Worm (Caenorhabditis elegans) whole organism, mixed stage, embryonic: Measurements from ENCODE around the gene F28A10.8.

Experiments
- bed-3 ChIP-seq: fragments of 200-800 bp; sonication (Bioruptor generic); optimal IDR thresholded peaks from 3 replicates; lab custom pipeline; 2018; ENCODE audit warnings: mild to moderate bottlenecking, missing genetic modification characterization, moderate library complexity, missing compliant biosample characterization
- blmp-1 ChIP-seq: fragments of 150-350 bp; optimal IDR thresholded peaks from 2 replicates; lab custom pipeline; 2014; ENCODE audit warnings: missing biosample characterization, missing genetic modification characterization
- ceh-39 ChIP-seq: fragments of 150-350 bp; optimal IDR thresholded peaks from 2 replicates; lab custom pipeline; 2014; ENCODE audit warnings: missing biosample characterization, missing genetic modification characterization
- ceh-43 ChIP-seq: fragments of 200-800 bp; sonication (Bioruptor generic); optimal IDR thresholded peaks from 2 replicates; lab custom pipeline; 2018; ENCODE audit warnings: mild to moderate bottlenecking, missing genetic modification characterization, moderate library complexity, missing compliant biosample characterization
- ceh-83 ChIP-seq: fragments of 200-800 bp; sonication (Bioruptor generic); optimal IDR thresholded peaks from 2 replicates; lab custom pipeline; 2018; ENCODE audit warnings: mild to moderate bottlenecking, missing genetic modification characterization, missing compliant biosample characterization
- ces-1 ChIP-seq: fragments of 150-350 bp; optimal IDR thresholded peaks from 2 replicates; lab custom pipeline; 2014; ENCODE audit warnings: missing biosample characterization, missing genetic modification reagents, missing genetic modification characterization
- cnd-1 ChIP-seq: fragments of 200-800 bp; sonication (Bioruptor generic); optimal IDR thresholded peaks from 2 replicates; lab custom pipeline; 2018; ENCODE audit warnings: mild to moderate bottlenecking, missing genetic modification characterization, missing compliant biosample characterization
- drap-1 ChIP-seq: fragments of 200-800 bp; sonication (Bioruptor generic); optimal IDR thresholded peaks from 3 replicates; lab custom pipeline; 2018; ENCODE audit warnings: mild to moderate bottlenecking, missing genetic modification characterization, missing compliant biosample characterization
- elt-1 ChIP-seq: sonication (generic microtip); optimal IDR thresholded peaks from 2 replicates; lab custom pipeline; 2017; ENCODE audit warnings: missing genetic modification characterization, mild to moderate bottlenecking, missing compliant biosample characterization, antibody characterized with exemption, moderate library complexity, borderline replicate concordance; ENCODE audit not compliant: insufficient read depth
- elt-3 ChIP-seq: fragments of 150-350 bp; optimal IDR thresholded peaks from 2 replicates; lab custom pipeline; 2014; ENCODE audit warnings: missing biosample characterization, missing genetic modification characterization
- flh-1 ChIP-seq: fragments of 200-800 bp; sonication (Bioruptor generic); optimal IDR thresholded peaks from 2 replicates; lab custom pipeline; 2018; ENCODE audit warnings: mild to moderate bottlenecking, missing genetic modification characterization, moderate library complexity, missing compliant biosample characterization
- ham-2 ChIP-seq: fragments of 200-800 bp; sonication (Bioruptor generic); optimal IDR thresholded peaks from 2 replicates; lab custom pipeline; 2018; ENCODE audit warnings: mild to moderate bottlenecking, missing genetic modification characterization, missing compliant biosample characterization
- hlh-1 ChIP-seq: fragments of 150-350 bp; optimal IDR thresholded peaks from 2 replicates; lab custom pipeline; 2014; ENCODE audit warnings: missing biosample characterization, missing genetic modification reagents, missing genetic modification characterization
- lin-13 ChIP-seq: fragments of 150-350 bp; optimal IDR thresholded peaks from 2 replicates; lab custom pipeline; 2014; ENCODE audit warnings: missing biosample characterization, missing genetic modification characterization
- lin-32 ChIP-seq: fragments of 200-800 bp; sonication (Bioruptor generic); optimal IDR thresholded peaks from 2 replicates; lab custom pipeline; 2018; ENCODE audit warnings: mild to moderate bottlenecking, missing genetic modification characterization, missing compliant biosample characterization
- lsy-2 ChIP-seq: fragments of 150-350 bp; optimal IDR thresholded peaks from 2 replicates; lab custom pipeline; 2014; ENCODE audit warnings: missing biosample characterization, missing genetic modification characterization
- mep-1 ChIP-seq: fragments of 150-350 bp; optimal IDR thresholded peaks from 2 replicates; lab custom pipeline; 2017; ENCODE audit warnings: missing biosample characterization, missing genetic modification reagents, missing genetic modification characterization, inconsistent platforms
- mls-2 ChIP-seq: sonication (generic microtip); optimal IDR thresholded peaks from 2 replicates; lab custom pipeline; 2016; ENCODE audit warnings: mild to moderate bottlenecking, missing genetic modification characterization, moderate library complexity, missing compliant biosample characterization
- nhr-12 ChIP-seq: fragments of 150-350 bp; optimal IDR thresholded peaks from 2 replicates; lab custom pipeline; 2014; ENCODE audit warnings: missing biosample characterization, missing genetic modification characterization
- nhr-2 ChIP-seq: fragments of 150-350 bp; optimal IDR thresholded peaks from 2 replicates; lab custom pipeline; 2014; ENCODE audit warnings: missing biosample characterization, missing genetic modification characterization
- nhr-28 ChIP-seq: fragments of 150-350 bp; optimal IDR thresholded peaks from 2 replicates; lab custom pipeline; 2014; ENCODE audit warnings: missing biosample characterization, missing genetic modification characterization
- nhr-76 ChIP-seq: sonication (generic microtip); optimal IDR thresholded peaks from 2 replicates; lab custom pipeline; 2017; ENCODE audit warnings: missing biosample characterization, missing genetic modification characterization
- pha-4 ChIP-seq: fragments of 150-350 bp; optimal IDR thresholded peaks from 2 replicates; lab custom pipeline; 2018; ENCODE audit warnings: missing biosample characterization, missing genetic modification reagents, missing genetic modification characterization
- sem-2 ChIP-seq: fragments of 200-800 bp; sonication (Bioruptor generic); optimal IDR thresholded peaks from 2 replicates; lab custom pipeline; 2018; ENCODE audit warnings: mild to moderate bottlenecking, missing genetic modification characterization, missing compliant biosample characterization
- snpc-4 ChIP-seq: fragments of 150-350 bp; optimal IDR thresholded peaks from 2 replicates; lab custom pipeline; 2014; ENCODE audit warnings: missing biosample characterization, missing genetic modification characterization
- sptf-1 ChIP-seq: sonication (generic microtip); optimal IDR thresholded peaks from 2 replicates; lab custom pipeline; 2017; ENCODE audit warnings: mild to moderate bottlenecking, missing genetic modification characterization, moderate library complexity, missing compliant biosample characterization
- tbx-8 ChIP-seq: fragments of 200-800 bp; sonication (Bioruptor generic); optimal IDR thresholded peaks from 2 replicates; lab custom pipeline; 2018; ENCODE audit warnings: mild to moderate bottlenecking, missing genetic modification characterization, moderate library complexity, missing compliant biosample characterization
- unc-120 ChIP-seq: sonication (generic microtip); optimal IDR thresholded peaks from 2 replicates; lab custom pipeline; 2017; ENCODE audit warnings: missing genetic modification characterization, missing compliant biosample characterization; ENCODE audit not compliant: poor library complexity, severe bottlenecking
- unc-39 ChIP-seq: fragments of 150-350 bp; optimal IDR thresholded peaks from 2 replicates; lab custom pipeline; 2014; ENCODE audit warnings: missing biosample characterization, missing genetic modification characterization
- unc-62 ChIP-seq: fragments of 150-350 bp; optimal IDR thresholded peaks from 2 replicates; lab custom pipeline; 2014; ENCODE audit warnings: missing biosample characterization, missing genetic modification reagents, missing genetic modification characterization
- zip-8 ChIP-seq: fragments of 150-350 bp; optimal IDR thresholded peaks from 2 replicates; lab custom pipeline; 2014; ENCODE audit warnings: missing biosample characterization, missing genetic modification characterization
- ztf-11 ChIP-seq: fragments of 150-350 bp; optimal IDR thresholded peaks from 2 replicates; lab custom pipeline; 2014; ENCODE audit warnings: missing biosample characterization, missing genetic modification characterization

Gene F28A10.8

DNA sequence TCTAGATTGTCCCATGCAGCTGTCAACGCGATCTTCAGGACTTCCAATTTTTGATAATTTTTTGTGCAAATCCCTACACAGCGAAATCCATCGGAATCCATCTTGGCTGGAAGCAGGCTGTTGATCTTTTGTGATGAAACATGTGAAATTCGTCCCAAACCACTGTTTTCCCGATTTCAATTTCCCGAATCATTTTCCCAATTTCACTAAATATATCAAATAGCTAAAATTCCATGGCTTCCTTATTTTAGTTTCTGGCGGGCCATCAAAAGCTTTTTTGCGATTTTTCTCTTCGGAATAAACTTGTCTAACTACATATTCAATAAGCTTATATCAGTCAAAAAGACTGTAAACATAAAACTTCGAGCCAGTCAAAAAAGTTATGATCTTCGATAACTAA, 16.8 kb downstream of the F28A10.8 start, which contains the start of gene F46F5.8:
TSS of gene F46F5.8 (minus strand) at position 101 of the 400 bp plus-strand sequence.
- TF ChIP-seq nhr-12 (tag; lab: Kevin White, UChicago) (no peak), lin-13 (tag; lab: Kevin White, UChicago) (no peak), mep-1 (no peak), unc-120 (no peak), snpc-4 (tag; lab: Kevin White, UChicago) (no peak), cnd-1 (tag; lab: Kevin White, UChicago) (no peak), unc-39 (tag; lab: Kevin White, UChicago) (no peak), unc-62 (no peak), tbx-8 (GFP tag; lab: Kevin White, UChicago) (no peak), ceh-43 (no peak), lin-32 (no peak), blmp-1 (tag; lab: Kevin White, UChicago) (no peak), ztf-11 (tag; lab: Kevin White, UChicago) (no peak), nhr-2 (tag; lab: Kevin White, UChicago) (no peak), hlh-1 (tag; lab: Kevin White, UChicago) (no peak), elt-1 (tag; lab: Kevin White, UChicago) (no peak), nhr-28 (tag; lab: Kevin White, UChicago) (no peak), lsy-2 (tag; lab: Kevin White, UChicago) (no peak)

DNA sequence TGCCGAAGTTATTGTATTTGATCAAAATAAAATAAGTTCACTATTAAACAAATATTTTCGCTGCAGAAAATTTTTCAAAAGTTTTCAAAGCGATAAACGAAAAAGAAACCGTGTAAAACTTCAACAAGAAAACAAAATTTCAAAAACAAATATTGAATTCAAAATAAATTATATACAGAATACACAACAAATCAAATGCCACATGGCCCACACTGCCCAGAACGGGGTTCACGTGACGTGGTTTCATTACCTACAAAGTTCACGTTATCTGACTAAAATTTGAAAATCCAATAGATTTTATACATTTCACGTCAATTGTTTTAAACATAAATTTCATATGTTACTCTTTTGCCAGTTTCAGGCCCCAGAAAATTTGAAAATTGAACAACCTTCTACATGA, 17.8 kb downstream of the F28A10.8 start, which contains the start of gene F46F5.7:
TSS of gene F46F5.7 (minus strand) at position 101 of the 400 bp plus-strand sequence.
- no peak for TF ChIP-seq ceh-83 (GFP tag; lab: Kevin White, UChicago)
- TF ChIP-seq ham-2 (GFP tag; lab: Kevin White, UChicago): no peak
- TF ChIP-seq mls-2 (tag; lab: Kevin White, UChicago): no peak
- TF ChIP-seq nhr-12 (tag; lab: Kevin White, UChicago): no peak
- TF ChIP-seq mep-1: no peak
- TF ChIP-seq nhr-76 (tag; lab: Kevin White, UChicago): no peak
- no peak for TF ChIP-seq hlh-1 (tag; lab: Kevin White, UChicago)
- TF ChIP-seq elt-3 (tag; lab: Kevin White, UChicago): no peak
- no peak for TF ChIP-seq pha-4 (tag; lab: Kevin White, UChicago)
- TF ChIP-seq elt-1 (tag; lab: Kevin White, UChicago): no peak
- TF ChIP-seq cnd-1 (tag; lab: Kevin White, UChicago): no peak
- no peak for TF ChIP-seq flh-1
- no peak for TF ChIP-seq ztf-11 (tag; lab: Kevin White, UChicago)
- TF ChIP-seq unc-120: no peak
- TF ChIP-seq nhr-28 (tag; lab: Kevin White, UChicago): no peak
- no peak for TF ChIP-seq bed-3 (GFP tag; lab: Kevin White, UChicago)
- no peak for TF ChIP-seq ceh-39 (tag; lab: Kevin White, UChicago)

DNA sequence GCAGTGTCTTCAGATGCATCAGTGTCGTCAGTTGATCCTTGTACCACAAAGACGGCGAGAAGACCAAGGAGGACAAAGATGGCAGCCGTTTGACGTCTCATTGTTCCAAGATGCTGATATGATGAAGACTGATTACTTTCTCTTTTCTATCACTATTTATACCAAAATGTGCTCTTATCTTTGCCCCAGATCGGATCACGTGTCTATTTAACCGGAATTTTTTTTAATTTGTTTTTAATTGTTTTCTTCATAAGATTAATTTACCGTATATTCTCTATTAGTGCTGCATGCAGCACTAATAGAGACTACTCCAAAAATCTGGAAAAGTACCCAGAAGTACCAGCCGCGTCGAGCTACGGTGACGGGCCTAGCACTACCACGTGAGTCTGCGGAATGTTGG, 23.6 kb downstream of the F28A10.8 start, which contains the start of gene msrp-3:
TSS of gene msrp-3 (minus strand) at position 101 of the 400 bp plus-strand sequence.
- TF ChIP-seq tbx-8 (GFP tag; lab: Kevin White, UChicago) (no peak), unc-120 (no peak), flh-1 (no peak), ceh-39 (tag; lab: Kevin White, UChicago) (no peak), unc-62 (no peak), nhr-76 (tag; lab: Kevin White, UChicago) (no peak), bed-3 (GFP tag; lab: Kevin White, UChicago) (no peak)

DNA sequence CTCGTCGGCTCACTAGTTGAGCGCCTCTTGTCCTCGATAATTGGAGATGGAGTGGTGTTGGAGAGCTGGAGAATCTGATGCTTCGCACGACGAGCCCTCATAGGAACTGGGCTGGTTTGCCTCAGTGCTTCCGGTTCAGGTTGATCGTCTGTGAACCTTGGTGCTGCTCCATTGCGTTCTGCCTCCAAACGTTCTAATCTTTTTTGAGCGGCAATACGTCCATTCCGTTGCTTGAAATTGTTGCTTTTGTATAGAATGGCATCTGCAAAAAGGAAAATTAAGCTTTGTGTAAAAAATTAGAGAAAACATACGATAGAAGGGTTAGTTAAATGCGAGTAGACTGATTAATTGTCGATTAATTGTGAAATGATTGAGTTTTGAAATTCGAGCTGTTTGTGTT, 25.4 kb downstream of the F28A10.8 start, which contains the start of gene F46F5.5:
TSS of gene F46F5.5 (minus strand) at position 101 of the 400 bp plus-strand sequence.
- TF ChIP-seq sem-2 (GFP tag; lab: Kevin White, UChicago): no peak
- no peak for TF ChIP-seq elt-1 (tag; lab: Kevin White, UChicago)
- TF ChIP-seq ceh-83 (GFP tag; lab: Kevin White, UChicago): no peak
- no peak for TF ChIP-seq lin-32
- no peak for TF ChIP-seq sptf-1
- no peak for TF ChIP-seq tbx-8 (GFP tag; lab: Kevin White, UChicago)
- no peak for TF ChIP-seq ceh-39 (tag; lab: Kevin White, UChicago)
- TF ChIP-seq ces-1 (GFP tag; lab: Kevin White, UChicago): no peak
- TF ChIP-seq elt-3 (tag; lab: Kevin White, UChicago): no peak

DNA sequence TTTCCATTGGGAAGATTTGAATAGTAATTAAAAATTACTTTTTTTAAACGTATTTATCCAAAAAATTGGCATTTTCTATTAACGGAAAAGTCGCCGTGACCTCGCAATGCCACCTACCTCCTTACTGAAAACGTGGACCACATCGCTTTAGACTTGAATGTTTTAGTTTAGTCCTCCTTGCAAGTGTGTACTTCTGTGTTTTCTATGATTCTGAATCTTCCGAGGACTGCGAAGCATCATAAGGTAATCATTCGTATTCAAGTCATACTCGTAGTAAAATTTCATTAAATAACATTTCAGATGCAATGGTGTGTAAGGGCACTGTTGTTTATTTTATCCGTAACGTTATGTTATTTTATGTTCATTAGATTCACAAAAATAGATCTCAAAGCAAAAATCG, 29.9 kb downstream of the F28A10.8 start, which contains the start of gene F46F5.11:
TSS of gene F46F5.11 (plus strand) at position 301 of the 400 bp plus-strand sequence.
- TF ChIP-seq ham-2 (GFP tag; lab: Kevin White, UChicago): no peak
- TF ChIP-seq snpc-4 (tag; lab: Kevin White, UChicago): no peak
- no peak for TF ChIP-seq zip-8 (tag; lab: Kevin White, UChicago)
- TF ChIP-seq ceh-83 (GFP tag; lab: Kevin White, UChicago): no peak
- TF ChIP-seq drap-1 (GFP tag; lab: Kevin White, UChicago): no peak
- no peak for TF ChIP-seq elt-3 (tag; lab: Kevin White, UChicago)
- no peak for TF ChIP-seq tbx-8 (GFP tag; lab: Kevin White, UChicago)
- TF ChIP-seq pha-4 (tag; lab: Kevin White, UChicago): no peak
- TF ChIP-seq, all 35 proteins: peak for 0
